Worm (Caenorhabditis elegans) whole organism, mixed stage, embryonic: ENCODE results near the gene B0252.5.

Experiments used
- lin-13 ChIP-seq: fragments of 150-350 bp; optimal IDR thresholded peaks from 2 replicates; lab custom pipeline; 2014; ENCODE audit warnings: missing biosample characterization, missing genetic modification characterization
- lsy-2 ChIP-seq: fragments of 150-350 bp; optimal IDR thresholded peaks from 2 replicates; lab custom pipeline; 2014; ENCODE audit warnings: missing biosample characterization, missing genetic modification characterization
- nhr-12 ChIP-seq: fragments of 150-350 bp; optimal IDR thresholded peaks from 2 replicates; lab custom pipeline; 2014; ENCODE audit warnings: missing biosample characterization, missing genetic modification characterization
- nhr-237 ChIP-seq: fragments of 150-350 bp; optimal IDR thresholded peaks from 2 replicates; lab custom pipeline; 2014; ENCODE audit warnings: missing biosample characterization, missing genetic modification characterization
- pha-4 ChIP-seq: fragments of 150-350 bp; optimal IDR thresholded peaks from 2 replicates; lab custom pipeline; 2018; ENCODE audit warnings: missing biosample characterization, missing genetic modification reagents, missing genetic modification characterization
- snpc-4 ChIP-seq: fragments of 150-350 bp; optimal IDR thresholded peaks from 2 replicates; lab custom pipeline; 2014; ENCODE audit warnings: missing biosample characterization, missing genetic modification characterization
- sptf-1 ChIP-seq: sonication (generic microtip); optimal IDR thresholded peaks from 2 replicates; lab custom pipeline; 2017; ENCODE audit warnings: mild to moderate bottlenecking, missing genetic modification characterization, moderate library complexity, missing compliant biosample characterization
- unc-120 ChIP-seq: sonication (generic microtip); optimal IDR thresholded peaks from 2 replicates; lab custom pipeline; 2017; ENCODE audit warnings: missing genetic modification characterization, missing compliant biosample characterization; ENCODE audit not compliant: poor library complexity, severe bottlenecking
- unc-62 ChIP-seq: fragments of 150-350 bp; optimal IDR thresholded peaks from 2 replicates; lab custom pipeline; 2014; ENCODE audit warnings: missing biosample characterization, missing genetic modification reagents, missing genetic modification characterization

DNA sequence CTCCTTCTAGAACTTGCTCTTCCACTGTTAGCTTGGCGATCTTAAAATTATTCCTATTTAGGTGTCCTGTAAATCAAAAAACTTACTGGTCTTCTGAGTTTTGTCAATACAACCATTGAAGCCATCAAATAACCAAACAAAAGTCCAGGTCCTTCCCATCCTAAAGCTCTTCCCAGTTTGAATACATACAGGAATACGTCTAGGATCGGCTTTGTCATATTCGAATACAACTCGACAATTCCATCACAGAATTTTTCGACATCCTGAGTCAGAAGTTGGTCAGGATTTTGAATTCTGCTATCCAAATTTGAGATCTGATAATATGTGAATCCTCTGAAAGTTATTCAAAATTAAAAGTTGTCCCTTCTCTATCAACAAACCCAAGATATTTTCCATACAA, 36.3 kb downstream of the B0252.5 start:
- TF ChIP-seq sptf-1 (tag; lab: Kevin White, UChicago) (no peak), nhr-12 (tag; lab: Kevin White, UChicago) (no peak), unc-62 (GFP tag; lab: Kevin White, UChicago) (no peak), lsy-2 (tag; lab: Kevin White, UChicago) (no peak), nhr-237 (no peak), snpc-4 (tag; lab: Kevin White, UChicago) (no peak), lin-13 (tag; lab: Kevin White, UChicago) (no peak), unc-120 (no peak), pha-4 (tag; lab: Kevin White, UChicago) (no peak)
